Fruit fly (Drosophila melanogaster) whole organism, embryonic: ENCODE measurements around the gene Jhbp5.
A peak's percentile ranks its signal among the peaks of the same experiment; 100 is the strongest.

ENCODE experiments used
- Aef1 ChIP-seq: fragments of 200-800 bp; sonication (Bioruptor generic); IDR thresholded peaks from 3 replicates; pipeline ENCODE4 v1.3.6; 2022; ENCODE audit warnings: missing biosample characterization, missing genetic modification characterization
- Atf3 ChIP-seq: fragments of 200-800 bp; sonication (Bioruptor generic); optimal IDR thresholded peaks from 3 replicates; lab custom pipeline; 2016; ENCODE audit warnings: missing biosample characterization, missing genetic modification characterization
- CG12744 ChIP-seq: fragments of 200-800 bp; sonication (Bioruptor generic); optimal IDR thresholded peaks from 2 replicates; lab custom pipeline; 2016; ENCODE audit warnings: missing biosample characterization, missing genetic modification characterization
- CG14860 ChIP-seq: fragments of 200-800 bp; sonication (Bioruptor generic); IDR thresholded peaks from 3 replicates; pipeline ENCODE4 v1.3.6; 2022; ENCODE audit warnings: missing biosample characterization, missing genetic modification characterization; ENCODE audit not compliant: partially characterized antibody
- CG15514 ChIP-seq: fragments of 200-800 bp; sonication (Bioruptor generic); optimal IDR thresholded peaks from 3 replicates; lab custom pipeline; 2017; ENCODE audit warnings: missing biosample characterization, missing genetic modification characterization, mild to moderate bottlenecking, moderate library complexity, missing genetic modification reagents
- CG1603 ChIP-seq: fragments of 200-800 bp; sonication (Bioruptor generic); optimal IDR thresholded peaks from 2 replicates; lab custom pipeline; 2019; ENCODE audit warnings: missing biosample characterization, mild to moderate bottlenecking, missing genetic modification characterization, moderate library complexity
- CG17359 ChIP-seq: fragments of 200-800 bp; sonication (Bioruptor generic); optimal IDR thresholded peaks from 3 replicates; lab custom pipeline; 2018; ENCODE audit warnings: missing biosample characterization, mild to moderate bottlenecking, missing genetic modification characterization, moderate library complexity
- CG2116 ChIP-seq: fragments of 200-800 bp; sonication (Bioruptor generic); optimal IDR thresholded peaks from 3 replicates; lab custom pipeline; 2018; ENCODE audit warnings: missing biosample characterization, mild to moderate bottlenecking, missing genetic modification characterization
- CG2889 ChIP-seq: fragments of 200-800 bp; sonication (Bioruptor generic); IDR thresholded peaks from 3 replicates; pipeline ENCODE4 v1.3.6; 2022; ENCODE audit warnings: missing biosample characterization, missing genetic modification characterization
- CG32772 ChIP-seq: fragments of 200-800 bp; sonication (Bioruptor generic); IDR thresholded peaks from 2 replicates; pipeline ENCODE4 v1.3.6; 2022; ENCODE audit warnings: missing biosample characterization, missing genetic modification characterization
- CG4617 ChIP-seq: fragments of 200-800 bp; sonication (Bioruptor generic); optimal IDR thresholded peaks from 3 replicates; lab custom pipeline; 2016; ENCODE audit warnings: missing biosample characterization, missing genetic modification characterization, borderline replicate concordance
- CG4820 ChIP-seq: fragments of 200-800 bp; sonication (Bioruptor generic); optimal IDR thresholded peaks from 3 replicates; lab custom pipeline; 2016; ENCODE audit warnings: missing biosample characterization, missing genetic modification characterization
- CG6791 ChIP-seq: fragments of 200-800 bp; sonication (Bioruptor generic); IDR thresholded peaks from 3 replicates; pipeline ENCODE4 v1.3.6; 2022; ENCODE audit warnings: missing biosample characterization, missing genetic modification characterization; ENCODE audit not compliant: partially characterized antibody
- CG6854 ChIP-seq: fragments of 200-800 bp; sonication (Bioruptor generic); optimal IDR thresholded peaks from 3 replicates; lab custom pipeline; 2017; ENCODE audit warnings: missing biosample characterization, mild to moderate bottlenecking, missing genetic modification characterization
- CG7963 ChIP-seq: fragments of 200-800 bp; sonication (Bioruptor generic); IDR thresholded peaks from 3 replicates; pipeline ENCODE4 v1.3.6; 2022; ENCODE audit warnings: missing biosample characterization, missing genetic modification characterization; ENCODE audit not compliant: partially characterized antibody
- CG8089 ChIP-seq: fragments of 200-800 bp; sonication (Bioruptor generic); optimal IDR thresholded peaks from 3 replicates; lab custom pipeline; 2016; ENCODE audit warnings: missing biosample characterization, missing genetic modification characterization
- CG8924 ChIP-seq: fragments of 200-800 bp; optimal IDR thresholded peaks from 3 replicates; lab custom pipeline; 2019; ENCODE audit warnings: missing biosample characterization, mild to moderate bottlenecking, missing genetic modification characterization, moderate library complexity
- CG9797 ChIP-seq: fragments of 200-800 bp; sonication (Bioruptor generic); optimal IDR thresholded peaks from 3 replicates; lab custom pipeline; 2018; ENCODE audit warnings: missing biosample characterization, mild to moderate bottlenecking, missing genetic modification characterization
- CHES-1-like ChIP-seq: fragments of 200-800 bp; sonication (Bioruptor generic); optimal IDR thresholded peaks from 2 replicates; lab custom pipeline; 2016; ENCODE audit warnings: missing biosample characterization, missing genetic modification characterization
- CTCF ChIP-seq: fragments of 200-800 bp; sonication (Bioruptor generic); optimal IDR thresholded peaks from 2 replicates; lab custom pipeline; 2017; ENCODE audit warnings: missing biosample characterization, mild to moderate bottlenecking, missing genetic modification characterization, moderate library complexity
- Dp ChIP-seq: fragments of 200-800 bp; sonication (Bioruptor generic); optimal IDR thresholded peaks from 2 replicates; lab custom pipeline; 2018; ENCODE audit warnings: missing biosample characterization, mild to moderate bottlenecking, missing genetic modification characterization, moderate library complexity
- Dref ChIP-seq: fragments of 200-800 bp; sonication (Bioruptor generic); IDR thresholded peaks from 2 replicates; pipeline ENCODE4 v1.3.6; 2022; ENCODE audit warnings: missing biosample characterization, missing genetic modification characterization
- E2f2 ChIP-seq: fragments of 200-800 bp; sonication (Bioruptor generic); IDR thresholded peaks from 2 replicates; pipeline ENCODE4 v1.3.6; 2022; ENCODE audit warnings: missing biosample characterization, missing genetic modification characterization
- Elba2 ChIP-seq: fragments of 200-800 bp; sonication (Bioruptor generic); optimal IDR thresholded peaks from 3 replicates; lab custom pipeline; 2016; ENCODE audit warnings: missing biosample characterization, missing genetic modification characterization
- Ets97D ChIP-seq: fragments of 200-800 bp; sonication (Bioruptor generic); optimal IDR thresholded peaks from 3 replicates; lab custom pipeline; 2016; ENCODE audit warnings: missing biosample characterization, missing genetic modification characterization
- HmgD ChIP-seq: fragments of 200-800 bp; sonication (Bioruptor generic); optimal IDR thresholded peaks from 3 replicates; lab custom pipeline; 2016; ENCODE audit warnings: missing biosample characterization, missing genetic modification characterization
- MBD-R2 ChIP-seq: fragments of 200-800 bp; sonication (Bioruptor generic); IDR thresholded peaks from 2 replicates; pipeline ENCODE4 v1.3.6; 2022; ENCODE audit warnings: missing biosample characterization, missing genetic modification characterization
- MESR4 ChIP-seq: fragments of 200-800 bp; sonication (Bioruptor generic); optimal IDR thresholded peaks from 2 replicates; lab custom pipeline; 2018; ENCODE audit warnings: missing biosample characterization, mild to moderate bottlenecking, missing genetic modification characterization, moderate library complexity
- Med ChIP-seq: fragments of 200-800 bp; sonication (Bioruptor generic); peaks from one replicate; lab custom pipeline; 2016; ENCODE audit warnings: missing biosample characterization, missing genetic modification characterization, mild to moderate bottlenecking, inconsistent platforms, moderate library complexity
- Myb ChIP-seq: fragments of 200-800 bp; sonication (Bioruptor generic); optimal IDR thresholded peaks from 2 replicates; lab custom pipeline; 2016; ENCODE audit warnings: missing biosample characterization, missing genetic modification characterization
- NFAT ChIP-seq: fragments of 200-800 bp; sonication (Bioruptor generic); IDR thresholded peaks from 2 replicates; pipeline ENCODE4 v1.3.6; 2022; ENCODE audit warnings: missing biosample characterization, missing genetic modification characterization
- Opbp ChIP-seq: fragments of 200-800 bp; sonication (Bioruptor generic); IDR thresholded peaks from 3 replicates; pipeline ENCODE4 v1.3.6; 2022; ENCODE audit warnings: missing biosample characterization, missing genetic modification characterization; ENCODE audit not compliant: partially characterized antibody
- Ptx1 ChIP-seq: fragments of 200-800 bp; sonication (Bioruptor generic); IDR thresholded peaks from 2 replicates; pipeline ENCODE4 v1.3.6; 2022; ENCODE audit warnings: missing biosample characterization, missing genetic modification characterization
- Scr ChIP-seq: fragments of 200-800 bp; sonication (Bioruptor generic); IDR thresholded peaks from 2 replicates; pipeline ENCODE4 v1.3.6; 2022; ENCODE audit warnings: missing biosample characterization, missing genetic modification characterization; ENCODE audit not compliant: partially characterized antibody
- Stat92E ChIP-seq, 3 experiments: fragments of >200 bp in 2 of 3; fragments of 200-800 bp in 1 of 3; sonication (Bioruptor generic) in 1 of 3; optimal IDR thresholded peaks; 2 replicates each; lab custom pipeline; 2017 to 2019; ENCODE audit warnings: missing biosample characterization in 3 of 3, missing genetic modification characterization in 3 of 3, mild to moderate bottlenecking in 1 of 3, moderate library complexity in 1 of 3
- ap ChIP-seq: fragments of 200-800 bp; sonication (Bioruptor generic); IDR thresholded peaks from 2 replicates; pipeline ENCODE4 v1.3.6; 2022; ENCODE audit warnings: missing biosample characterization, missing genetic modification characterization
- cg ChIP-seq: fragments of 200-800 bp; sonication (Bioruptor generic); optimal IDR thresholded peaks from 3 replicates; lab custom pipeline; 2019; ENCODE audit warnings: missing biosample characterization, mild to moderate bottlenecking, missing genetic modification characterization, moderate library complexity
- dati ChIP-seq: fragments of 200-800 bp; sonication (Bioruptor generic); IDR thresholded peaks from 2 replicates; pipeline ENCODE4 v1.3.6; 2022; ENCODE audit warnings: missing biosample characterization, missing genetic modification characterization
- dysf ChIP-seq: fragments of 200-800 bp; sonication (Bioruptor generic); IDR thresholded peaks from 3 replicates; pipeline ENCODE4 v1.3.6; 2022; ENCODE audit warnings: missing biosample characterization, missing genetic modification characterization
- hbn ChIP-seq: fragments of 200-800 bp; sonication (Bioruptor generic); IDR thresholded peaks from 2 replicates; pipeline ENCODE4 v1.3.6; 2022; ENCODE audit warnings: missing biosample characterization, missing genetic modification characterization; ENCODE audit not compliant: partially characterized antibody
- jumu ChIP-seq: fragments of 200-800 bp; sonication (Bioruptor generic); optimal IDR thresholded peaks from 3 replicates; lab custom pipeline; 2016; ENCODE audit warnings: missing biosample characterization, missing genetic modification characterization
- mld ChIP-seq: fragments of 200-800 bp; sonication (Bioruptor generic); IDR thresholded peaks from 3 replicates; pipeline ENCODE4 v1.3.6; 2022; ENCODE audit warnings: missing biosample characterization, missing genetic modification characterization; ENCODE audit not compliant: partially characterized antibody
- nmo ChIP-seq: fragments of 200-800 bp; sonication (Bioruptor generic); optimal IDR thresholded peaks from 2 replicates; lab custom pipeline; 2018; ENCODE audit warnings: missing biosample characterization, mild to moderate bottlenecking, missing genetic modification characterization, moderate library complexity
- pb ChIP-seq: fragments of 200-800 bp; sonication (Bioruptor generic); optimal IDR thresholded peaks from 3 replicates; lab custom pipeline; 2016; ENCODE audit warnings: missing biosample characterization, missing genetic modification characterization
- pnt ChIP-seq: fragments of 200-800 bp; sonication (Bioruptor generic); optimal IDR thresholded peaks from 3 replicates; lab custom pipeline; 2016; ENCODE audit warnings: missing biosample characterization, missing genetic modification characterization
- sens ChIP-seq: fragments of 200-800 bp; sonication (Bioruptor generic); peaks from one replicate; lab custom pipeline; 2016; ENCODE audit warnings: missing biosample characterization, missing genetic modification characterization
- tna ChIP-seq: fragments of 200-800 bp; sonication (Bioruptor generic); IDR thresholded peaks from 2 replicates; pipeline ENCODE4 v1.3.6; 2022; ENCODE audit warnings: missing biosample characterization, missing genetic modification characterization; ENCODE audit not compliant: partially characterized antibody
- vnd ChIP-seq: fragments of 200-800 bp; sonication (Bioruptor generic); IDR thresholded peaks from 3 replicates; pipeline ENCODE4 v1.3.6; 2022; ENCODE audit warnings: missing biosample characterization, missing genetic modification characterization; ENCODE audit not compliant: partially characterized antibody
- yki ChIP-seq: fragments of >200 bp; optimal IDR thresholded peaks from 3 replicates; lab custom pipeline; 2018

The Jhbp5 gene

DNA sequence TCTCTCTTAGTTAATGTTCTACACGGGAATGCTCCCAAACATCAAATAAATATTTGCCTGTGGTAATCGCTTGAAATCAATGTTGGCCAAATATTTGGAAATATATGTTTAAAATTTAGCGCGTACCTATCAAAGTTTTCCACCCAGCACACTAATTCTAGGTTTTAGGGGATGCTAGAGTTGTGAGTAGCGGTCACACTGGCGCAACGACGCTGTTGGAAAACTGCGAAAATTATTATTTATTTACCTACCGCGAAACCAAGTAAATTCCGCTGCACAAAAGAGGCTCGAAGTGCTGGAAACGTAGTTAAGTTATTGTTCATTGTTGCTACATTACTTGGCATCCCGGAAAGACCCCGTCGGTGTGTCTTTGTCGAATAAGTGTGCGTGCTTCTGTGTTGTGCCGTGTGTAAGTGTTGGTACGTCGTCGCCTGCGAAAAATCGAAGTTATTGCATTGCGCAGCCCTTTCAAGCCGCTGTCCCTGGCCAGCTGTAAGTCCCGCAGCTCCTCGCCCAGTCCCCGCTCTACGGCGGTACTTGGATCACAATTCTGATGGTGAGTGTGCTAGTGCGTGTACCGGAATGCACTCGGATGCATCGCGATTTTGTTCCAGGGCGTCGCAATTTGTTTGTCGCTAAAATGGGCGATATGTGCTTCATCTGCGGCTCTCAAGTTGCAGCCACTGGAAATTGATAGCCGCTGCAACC lies 4.8 kb upstream of the Jhbp5 start, which contains the start of gene msps (continued):
- no peak; the same call in 1 of the 2 replicates for TF ChIP-seq tna (GFP tag; lab: Robert Waterston, UW)
- peak; percentile 53 for TF ChIP-seq CG1603 (tag; lab: Kevin White, UChicago)
- peak; percentile 36 for TF ChIP-seq CHES-1-like
- TF ChIP-seq sens (GFP tag; lab: Kevin White, UChicago) = peak; percentile 77
- TF ChIP-seq CG14860 (GFP tag; lab: Robert Waterston, UW) = peak; percentile 71
- peak; percentile 74; the same call in 2 of the 3 replicates for TF ChIP-seq Opbp (GFP tag; lab: Robert Waterston, UW)
- TF ChIP-seq CG8089 (GFP tag; lab: Kevin White, UChicago) = no peak
- TF ChIP-seq CG2889 (GFP tag; lab: Robert Waterston, UW) = no peak
- peak in 1 of 3 experiments; percentile 1 for TF ChIP-seq Stat92E (GFP tag; optimal IDR thresholded peaks at IDR 0.05; lab: Kevin White, UChicago)
- peak; percentile 27 for TF ChIP-seq CG2116 (GFP tag; lab: Kevin White, UChicago)
- TF ChIP-seq CG6791 (GFP tag; lab: Robert Waterston, UW) = peak; percentile 89
- peak; percentile 55 for TF ChIP-seq MESR4
- peak; percentile 94 for TF ChIP-seq Dp
- no peak for TF ChIP-seq HmgD (GFP tag; lab: Kevin White, UChicago)
- TF ChIP-seq E2f2 (GFP tag; lab: Robert Waterston, UW) = peak; percentile 97
- no peak for TF ChIP-seq Ptx1 (GFP tag; lab: Robert Waterston, UW)
- TF ChIP-seq CG12744 (GFP tag; lab: Kevin White, UChicago) = no peak
- TF ChIP-seq yki (lab: Kevin White, UChicago) = no peak
- TF ChIP-seq Dref (GFP tag; lab: Robert Waterston, UW) = peak; percentile 32; the same call in 1 of the 2 replicates
- peak; percentile 89 for TF ChIP-seq CG7963 (GFP tag; lab: Robert Waterston, UW)
- TF ChIP-seq jumu (GFP tag; lab: Kevin White, UChicago) = no peak
- peak; percentile 19 for TF ChIP-seq CG8924
- TF ChIP-seq MBD-R2 = peak; percentile 82
- no peak for TF ChIP-seq ap (GFP tag; lab: Robert Waterston, UW)
- TF ChIP-seq mld = peak; percentile 76; the same call in 2 of the 3 replicates
- TF ChIP-seq vnd (GFP tag; lab: Robert Waterston, UW) = peak; percentile 54; the same call in 2 of the 3 replicates
- TF ChIP-seq CG9797 (GFP tag; lab: Kevin White, UChicago) = peak; percentile 87
- TF ChIP-seq Myb (GFP tag; lab: Kevin White, UChicago) = peak; percentile 47
- 0 out of 2 replicates have a peak, but pooled peaks have one; percentile 10 for TF ChIP-seq hbn (GFP tag; lab: Robert Waterston, UW)
- TF ChIP-seq CTCF (GFP tag; lab: Kevin White, UChicago) = peak; percentile 6
- TF ChIP-seq Med (GFP tag; lab: Kevin White, UChicago) = peak; percentile 81
- peak; percentile 95 for TF ChIP-seq CG4617 (GFP tag; lab: Kevin White, UChicago)
- peak; percentile 52 for TF ChIP-seq CG15514 (GFP tag; lab: Kevin White, UChicago)
- TF ChIP-seq Ets97D (GFP tag; lab: Kevin White, UChicago) = peak; percentile 13

DNA sequence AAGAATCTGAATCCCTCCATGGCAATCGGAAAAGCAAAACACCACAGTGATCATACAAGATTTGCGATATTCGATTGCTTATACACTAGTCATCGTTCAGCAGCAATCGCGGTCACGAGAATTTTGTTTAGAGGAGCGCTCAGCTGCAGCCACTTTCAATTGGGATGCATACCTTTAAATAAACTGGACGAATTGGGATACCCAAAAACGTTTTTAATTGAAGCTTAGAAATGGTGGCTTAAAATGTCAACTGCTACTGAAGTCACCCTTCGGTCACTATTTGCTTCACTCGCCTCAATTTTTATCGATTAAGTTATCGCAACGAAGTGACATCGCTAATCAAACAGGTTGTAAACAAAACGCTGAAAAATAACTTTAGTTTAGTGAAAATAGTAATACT lies 3.4 kb upstream of the Jhbp5 start, which contains the start of the genes IKKbeta and CG5013:
TSS of gene IKKbeta (minus strand) at position 53 of the 400 bp plus-strand sequence.
TSS of gene CG5013 (plus strand) at position 302 of the 400 bp plus-strand sequence.
- peak; percentile 83 for TF ChIP-seq nmo (GFP tag; lab: Kevin White, UChicago)
- TF ChIP-seq NFAT (GFP tag; lab: Robert Waterston, UW) = 0 out of 2 replicates have a peak, but pooled peaks have one; percentile 41
- TF ChIP-seq CHES-1-like = peak; percentile 90
- TF ChIP-seq dati (GFP tag; lab: Robert Waterston, UW) = no peak
- TF ChIP-seq CG4617 (GFP tag; lab: Kevin White, UChicago) = peak; percentile 85
- TF ChIP-seq CG4820 (GFP tag; lab: Kevin White, UChicago) = peak; percentile 39
- TF ChIP-seq Elba2 (GFP tag; lab: Kevin White, UChicago) = peak; percentile 54
- no peak for TF ChIP-seq cg (GFP tag; lab: Kevin White, UChicago)
- TF ChIP-seq CG17359 (tag; lab: Kevin White, UChicago) = no peak
- TF ChIP-seq pb = peak; percentile 52
- TF ChIP-seq Scr = peak; percentile 85
- TF ChIP-seq CG32772 (GFP tag; lab: Robert Waterston, UW) = peak; percentile 36; the same call in 1 of the 2 replicates
- no peak for TF ChIP-seq CG6854 (GFP tag; lab: Kevin White, UChicago)
- no peak for TF ChIP-seq dysf (GFP tag; lab: Robert Waterston, UW)
- peak; percentile 14 for TF ChIP-seq pnt
- TF ChIP-seq Atf3 (GFP tag; lab: Kevin White, UChicago) = no peak
- TF ChIP-seq Aef1 (GFP tag; lab: Robert Waterston, UW) = peak; percentile 36; the same call in 2 of the 3 replicates
